Fruit fly (Drosophila melanogaster): ENCODE results near the gene CG13282.

dm6 chr2L:16803638-16804037 is 30.7 kb downstream of the CG13282 start:
- TF ChIP-seq Crg-1 (GFP tag; optimal IDR thresholded peaks at IDR 0.05), result no peak
- no peak for TF ChIP-seq cnc (optimal IDR thresholded peaks at IDR 0.05)
- no peak for TF ChIP-seq CG14711 (tag; optimal IDR thresholded peaks at IDR 0.05)
- no peak for TF ChIP-seq ovo (GFP tag; optimal IDR thresholded peaks at IDR 0.05)
- TF ChIP-seq CG33017 (tag; optimal IDR thresholded peaks at IDR 0.05), result no peak
- no peak for TF ChIP-seq CG5204 (GFP tag; optimal IDR thresholded peaks at IDR 0.05)

Data from whole organism, adult.